Comparison of ENCODE assay signal across 4 worm cellular contexts in the genomic region with DNA sequence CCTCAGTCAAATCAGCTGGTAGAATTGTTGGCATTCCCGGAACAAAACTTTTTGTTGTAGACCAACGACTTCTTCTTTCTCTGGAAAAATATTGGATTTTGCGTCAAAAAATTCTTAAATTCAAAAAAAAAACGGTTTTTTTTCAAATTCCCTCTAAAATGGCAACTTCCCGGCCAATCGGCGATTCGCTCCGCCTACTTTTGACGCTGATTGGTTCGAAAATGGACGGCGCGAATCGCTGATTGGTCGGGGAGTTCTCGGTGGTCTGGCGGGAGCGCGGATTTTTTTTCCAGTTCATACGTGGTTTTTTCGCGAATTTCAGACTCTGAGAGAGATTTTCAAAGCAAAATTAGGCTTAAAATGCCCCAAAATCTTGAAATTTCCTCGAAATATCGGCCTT.
TF ChIP-seq lines count a peak whose summit lies in the region.

No protein-coding gene starts in this region.

TF ChIP-seq in whole organism, L1 larva, 84 proteins besides CTCF, POLR2A, EP300 and RAD21:
- TF ChIP-seq efl-1 (optimal IDR thresholded peaks at IDR 0.05; lab: Kevin White, UChicago), result no peak
- peak; percentile 30 to 45 for TF ChIP-seq efl-1 (GFP tag; optimal IDR thresholded peaks at IDR 0.05 in 1 of 2; lab: Kevin White, UChicago)
- TF ChIP-seq sptf-1 (tag; optimal IDR thresholded peaks at IDR 0.05; lab: Kevin White, UChicago), result no peak
- TF ChIP-seq lir-3 (tag; optimal IDR thresholded peaks at IDR 0.05; lab: Kevin White, UChicago; ENCODE audit: poor library complexity), result no peak
- TF ChIP-seq nhr-84 (tag; optimal IDR thresholded peaks at IDR 0.05; lab: Kevin White, UChicago), result no peak
- no peak for TF ChIP-seq elt-3 (tag; optimal IDR thresholded peaks at IDR 0.05; lab: Kevin White, UChicago)
- TF ChIP-seq nhr-20 (tag; optimal IDR thresholded peaks at IDR 0.05; lab: Kevin White, UChicago), result no peak
- TF ChIP-seq dpl-1 (GFP tag; optimal IDR thresholded peaks at IDR 0.05; lab: Kevin White, UChicago), result peak in 1 of 3 experiments; percentile 11
- TF ChIP-seq zag-1 (tag; optimal IDR thresholded peaks at IDR 0.05; lab: Kevin White, UChicago), result no peak
- no peak for TF ChIP-seq fkh-4 (tag; optimal IDR thresholded peaks at IDR 0.05; lab: Kevin White, UChicago; ENCODE audit: borderline replicate concordance)
TF ChIP-seq in whole organism, L1 larva: peak in this region for 2.

TF ChIP-seq in whole organism, L3 larva, 47 proteins besides CTCF, POLR2A, EP300 and RAD21:
- no peak for TF ChIP-seq R02D3.7 (tag; optimal IDR thresholded peaks at IDR 0.05; lab: Kevin White, UChicago)
- TF ChIP-seq nhr-12 (tag; optimal IDR thresholded peaks at IDR 0.05; lab: Kevin White, UChicago), result no peak
- peak; percentile 87 for TF ChIP-seq nfya-1 (tag; optimal IDR thresholded peaks at IDR 0.05; lab: Kevin White, UChicago; ENCODE audit: insufficient read depth)

TF ChIP-seq in whole organism, late embryonic, 69 proteins besides CTCF, POLR2A, EP300 and RAD21:
- TF ChIP-seq nfya-1 (tag; optimal IDR thresholded peaks at IDR 0.05; lab: Kevin White, UChicago) (peak; percentile 79), rnt-1 (tag; optimal IDR thresholded peaks at IDR 0.05; lab: Kevin White, UChicago) (no peak)
TF ChIP-seq in whole organism, late embryonic: peak in this region for 1.

TF ChIP-seq in whole organism, young adult, 124 proteins besides CTCF, POLR2A, EP300 and RAD21:
- TF ChIP-seq Y53F4B.3 (GFP tag; IDR thresholded peaks at IDR 0.05; lab: Robert Waterston, UW), result no peak
- peak; percentile 63; the same call in 1 of the 2 replicates for TF ChIP-seq nfyb-1 (GFP tag; IDR thresholded peaks at IDR 0.05; lab: Robert Waterston, UW)
